Fruit fly (Drosophila melanogaster) S2 (cell line): ENCODE results near the gene neo.
A peak's percentile ranks its signal among the peaks of the same experiment; 100 is the strongest.

Experiments
- CG8478 ChIP-seq: fragments of >200 bp; optimal IDR thresholded peaks from 2 replicates; lab custom pipeline; 2018
- CTCF ChIP-seq, 2 experiments: fragments of >200 bp; optimal IDR thresholded peaks; 2 replicates each; lab custom pipeline; 2018

Gene neo

dm6 chr3R:29781874-29782273 is 37.1 kb upstream of the neo start:
- TF ChIP-seq CTCF (optimal IDR thresholded peaks at IDR 0.05; lab: Kevin White, UChicago) (no peak), CG8478 (lab: Kevin White, UChicago) (no peak)

dm6 chr3R:29782367-29782766 is 36.6 kb upstream of the neo start:
- no peak for TF ChIP-seq CG8478 (lab: Kevin White, UChicago)
- TF ChIP-seq CTCF (optimal IDR thresholded peaks at IDR 0.05; lab: Kevin White, UChicago), result no peak

- TF ChIP-seq CTCF (optimal IDR thresholded peaks at IDR 0.05; lab: Kevin White, UChicago), result no peak
- TF ChIP-seq CG8478 (lab: Kevin White, UChicago), result no peak
These were observed 35.7 kb upstream of the neo start for dm6 chr3R:29783210-29783609.

dm6 chr3R:29785242-29785641 is 33.7 kb upstream of the neo start:
- TF ChIP-seq CG8478 (lab: Kevin White, UChicago), result no peak
- no peak for TF ChIP-seq CTCF (optimal IDR thresholded peaks at IDR 0.05; lab: Kevin White, UChicago)

- TF ChIP-seq CG8478 (lab: Kevin White, UChicago), result no peak
- TF ChIP-seq CTCF (optimal IDR thresholded peaks at IDR 0.05; lab: Kevin White, UChicago), result no peak
These were observed 32.6 kb upstream of the neo start for dm6 chr3R:29786016-29786996.

dm6 chr3R:29787891-29788549 is 30.9 kb upstream of the neo start:
- TF ChIP-seq CG8478 (lab: Kevin White, UChicago), result no peak

- TF ChIP-seq CG8478 (lab: Kevin White, UChicago) (no peak), CTCF (optimal IDR thresholded peaks at IDR 0.05; lab: Kevin White, UChicago) (no peak)
These were observed 28.7 kb upstream of the neo start for dm6 chr3R:29790183-29790582.

dm6 chr3R:29794161-29794882 is 24.6 kb upstream of the neo start, which contains the start of gene sro:
Gene sro (plus strand): TSS chr3R:29794597.
- TF ChIP-seq CTCF (optimal IDR thresholded peaks at IDR 0.05; lab: Kevin White, UChicago), result no peak
- no peak for TF ChIP-seq CG8478 (lab: Kevin White, UChicago)

- no peak for TF ChIP-seq CTCF (optimal IDR thresholded peaks at IDR 0.05; lab: Kevin White, UChicago)
- no peak for TF ChIP-seq CG8478 (lab: Kevin White, UChicago)
These were observed 21.7 kb upstream of the neo start for dm6 chr3R:29797183-29797582.

dm6 chr3R:29798966-29799680 is 19.8 kb upstream of the neo start, which contains the start of the genes Rnb and Drice:
Gene Rnb (minus strand): TSS chr3R:29799354.
Gene Drice (plus strand): TSS chr3R:29799658.
- TF ChIP-seq CG8478 (lab: Kevin White, UChicago) (no peak), CTCF (optimal IDR thresholded peaks at IDR 0.05; lab: Kevin White, UChicago) (peak; percentile 16 to 25)

- TF ChIP-seq CTCF (optimal IDR thresholded peaks at IDR 0.05; lab: Kevin White, UChicago) (no peak), CG8478 (lab: Kevin White, UChicago) (no peak)
These were observed 19.3 kb upstream of the neo start for dm6 chr3R:29799681-29800028.

dm6 chr3R:29802753-29803313 is 16.1 kb upstream of the neo start, which contains the start of the genes Etfb and CG7789:
Gene Etfb (minus strand): TSS chr3R:29802945.
Gene CG7789 (plus strand): TSS chr3R:29803196.
- TF ChIP-seq CG8478 (lab: Kevin White, UChicago) (no peak), CTCF (optimal IDR thresholded peaks at IDR 0.05; lab: Kevin White, UChicago) (no peak)

- TF ChIP-seq CTCF (optimal IDR thresholded peaks at IDR 0.05; lab: Kevin White, UChicago) (peak in 1 of 2 experiments; percentile 14), CG8478 (lab: Kevin White, UChicago) (no peak)
These were observed 12.1 kb upstream of the neo start, which contains the start of the genes ca and ncd for dm6 chr3R:29806682-29807393. Gene ca (plus strand): TSS chr3R:29806811. Gene ncd (minus strand): TSS chr3R:29807127.
